Fruit fly (Drosophila melanogaster) whole organism, embryonic: ENCODE data around the gene SPARC.

Experiments used
- Atf3 ChIP-seq: fragments of 200-800 bp; sonication (Bioruptor generic); optimal IDR thresholded peaks from 3 replicates; lab custom pipeline; 2016; ENCODE audit warnings: missing biosample characterization, missing genetic modification characterization
- Atf6 ChIP-seq: fragments of 200-800 bp; sonication (Bioruptor generic); IDR thresholded peaks from 2 replicates; pipeline ENCODE4 v1.3.6; 2022; ENCODE audit warnings: missing biosample characterization, missing genetic modification characterization
- CG11723 ChIP-seq: fragments of 200-800 bp; sonication (Bioruptor generic); optimal IDR thresholded peaks from 2 replicates; lab custom pipeline; 2017; ENCODE audit warnings: missing biosample characterization, mild to moderate bottlenecking, missing genetic modification characterization
- CG12744 ChIP-seq: fragments of 200-800 bp; sonication (Bioruptor generic); optimal IDR thresholded peaks from 2 replicates; lab custom pipeline; 2016; ENCODE audit warnings: missing biosample characterization, missing genetic modification characterization
- CG12769 ChIP-seq: fragments of 200-800 bp; sonication (Bioruptor generic); optimal IDR thresholded peaks from 2 replicates; lab custom pipeline; 2019; ENCODE audit warnings: missing biosample characterization, mild to moderate bottlenecking, missing genetic modification characterization, moderate library complexity
- CG14014 ChIP-seq: fragments of 200-800 bp; sonication (Bioruptor generic); IDR thresholded peaks from 2 replicates; pipeline ENCODE4 v1.3.6; 2022; ENCODE audit warnings: missing biosample characterization, missing genetic modification characterization
- CG14050 ChIP-seq: fragments of 200-800 bp; sonication (Bioruptor generic); IDR thresholded peaks from 3 replicates; pipeline ENCODE4 v1.3.6; 2022; ENCODE audit warnings: missing biosample characterization, missing genetic modification characterization
- CG15479 ChIP-seq: fragments of 200-800 bp; sonication (Bioruptor generic); optimal IDR thresholded peaks from 3 replicates; lab custom pipeline; 2019; ENCODE audit warnings: missing biosample characterization, mild to moderate bottlenecking, missing genetic modification characterization, moderate library complexity
- CG15514 ChIP-seq: fragments of 200-800 bp; sonication (Bioruptor generic); optimal IDR thresholded peaks from 3 replicates; lab custom pipeline; 2017; ENCODE audit warnings: missing biosample characterization, missing genetic modification characterization, mild to moderate bottlenecking, moderate library complexity, missing genetic modification reagents
- CG15601 ChIP-seq: fragments of 200-800 bp; sonication (Bioruptor generic); optimal IDR thresholded peaks from 3 replicates; lab custom pipeline; 2019; ENCODE audit warnings: missing biosample characterization, mild to moderate bottlenecking, missing genetic modification characterization, moderate library complexity
- CG17612 ChIP-seq: fragments of 200-800 bp; sonication (Bioruptor generic); IDR thresholded peaks from 2 replicates; pipeline ENCODE4 v1.3.6; 2022; ENCODE audit warnings: missing biosample characterization, missing genetic modification characterization
- CG1832 ChIP-seq: fragments of 200-800 bp; sonication (Bioruptor generic); optimal IDR thresholded peaks from 2 replicates; lab custom pipeline; 2017; ENCODE audit warnings: missing biosample characterization, mild to moderate bottlenecking, missing genetic modification characterization, inconsistent platforms
- CG2116 ChIP-seq: fragments of 200-800 bp; sonication (Bioruptor generic); optimal IDR thresholded peaks from 3 replicates; lab custom pipeline; 2018; ENCODE audit warnings: missing biosample characterization, mild to moderate bottlenecking, missing genetic modification characterization
- CG32532 ChIP-seq: fragments of 200-800 bp; sonication (Bioruptor generic); IDR thresholded peaks from 2 replicates; pipeline ENCODE4 v1.3.6; 2022; ENCODE audit warnings: missing biosample characterization, missing genetic modification characterization
- CG3281 ChIP-seq: fragments of 200-800 bp; sonication (Bioruptor generic); optimal IDR thresholded peaks from 3 replicates; lab custom pipeline; 2017; ENCODE audit warnings: missing biosample characterization, mild to moderate bottlenecking, missing genetic modification characterization
- CG3995 ChIP-seq: fragments of 200-800 bp; sonication (Bioruptor generic); optimal IDR thresholded peaks from 3 replicates; lab custom pipeline; 2016; ENCODE audit warnings: missing biosample characterization, missing genetic modification characterization
- CG4424 ChIP-seq: fragments of 200-800 bp; sonication (Bioruptor generic); optimal IDR thresholded peaks from 3 replicates; lab custom pipeline; 2016; ENCODE audit warnings: missing biosample characterization, missing genetic modification characterization
- CG6683 ChIP-seq: fragments of 200-800 bp; sonication (Bioruptor generic); optimal IDR thresholded peaks from 2 replicates; lab custom pipeline; 2017; ENCODE audit warnings: missing biosample characterization, mild to moderate bottlenecking, missing genetic modification characterization, missing genetic modification reagents
- CG6765 ChIP-seq: fragments of 200-800 bp; sonication (Bioruptor generic); optimal IDR thresholded peaks from 3 replicates; lab custom pipeline; 2017; ENCODE audit warnings: missing biosample characterization, mild to moderate bottlenecking, missing genetic modification characterization
- CG6813 ChIP-seq: fragments of 200-800 bp; sonication (Bioruptor generic); optimal IDR thresholded peaks from 2 replicates; lab custom pipeline; 2017; ENCODE audit warnings: missing biosample characterization, missing genetic modification characterization, mild to moderate bottlenecking, moderate library complexity, missing genetic modification reagents
- CG7786 ChIP-seq: fragments of 200-800 bp; sonication (Bioruptor generic); optimal IDR thresholded peaks from 2 replicates; lab custom pipeline; 2016; ENCODE audit warnings: missing biosample characterization, missing genetic modification characterization
- CG7963 ChIP-seq: fragments of 200-800 bp; sonication (Bioruptor generic); IDR thresholded peaks from 3 replicates; pipeline ENCODE4 v1.3.6; 2022; ENCODE audit warnings: missing biosample characterization, missing genetic modification characterization; ENCODE audit not compliant: partially characterized antibody
- CTCF ChIP-seq: fragments of 200-800 bp; sonication (Bioruptor generic); optimal IDR thresholded peaks from 2 replicates; lab custom pipeline; 2017; ENCODE audit warnings: missing biosample characterization, mild to moderate bottlenecking, missing genetic modification characterization, moderate library complexity
- Drgx ChIP-seq: fragments of 200-800 bp; sonication (Bioruptor generic); IDR thresholded peaks from 2 replicates; pipeline ENCODE4 v1.3.6; 2022; ENCODE audit warnings: missing biosample characterization, missing genetic modification characterization
- Fer2 ChIP-seq: fragments of 200-800 bp; sonication (Bioruptor generic); optimal IDR thresholded peaks from 2 replicates; lab custom pipeline; 2018; ENCODE audit warnings: missing biosample characterization, mild to moderate bottlenecking, missing genetic modification characterization, moderate library complexity
- HHEX ChIP-seq: fragments of 200-800 bp; sonication (Bioruptor generic); optimal IDR thresholded peaks from 3 replicates; lab custom pipeline; 2017; ENCODE audit warnings: missing biosample characterization, mild to moderate bottlenecking, missing genetic modification characterization, missing genetic modification reagents
- Jarid2 ChIP-seq: fragments of 200-800 bp; sonication (Bioruptor generic); optimal IDR thresholded peaks from 3 replicates; lab custom pipeline; 2017; ENCODE audit warnings: mild to moderate bottlenecking, missing biosample characterization, missing genetic modification reagents, missing genetic modification characterization
- Lim3 ChIP-seq: fragments of 200-800 bp; sonication (Bioruptor generic); IDR thresholded peaks from 2 replicates; pipeline ENCODE4 v1.3.6; 2022; ENCODE audit warnings: missing biosample characterization, missing genetic modification characterization
- MBD-R2 ChIP-seq: fragments of 200-800 bp; sonication (Bioruptor generic); IDR thresholded peaks from 2 replicates; pipeline ENCODE4 v1.3.6; 2022; ENCODE audit warnings: missing biosample characterization, missing genetic modification characterization
- Mrtf ChIP-seq: fragments of 200-800 bp; sonication (Bioruptor generic); IDR thresholded peaks from 3 replicates; pipeline ENCODE4 v1.3.6; 2022; ENCODE audit warnings: missing biosample characterization, missing genetic modification characterization
- Ravus ChIP-seq: fragments of 200-800 bp; sonication (Bioruptor generic); IDR thresholded peaks from 2 replicates; pipeline ENCODE4 v1.3.6; 2022; ENCODE audit warnings: missing biosample characterization, missing genetic modification characterization
- Spps ChIP-seq: fragments of 200-800 bp; sonication (Bioruptor generic); optimal IDR thresholded peaks from 2 replicates; lab custom pipeline; 2018; ENCODE audit warnings: missing biosample characterization, mild to moderate bottlenecking, missing genetic modification characterization
- YL-1 ChIP-seq: fragments of 200-800 bp; sonication (Bioruptor generic); optimal IDR thresholded peaks from 3 replicates; lab custom pipeline; 2017; ENCODE audit warnings: missing biosample characterization, mild to moderate bottlenecking, missing genetic modification characterization
- ara ChIP-seq: fragments of 200-800 bp; sonication (Bioruptor generic); IDR thresholded peaks from 2 replicates; pipeline ENCODE4 v1.3.6; 2022; ENCODE audit warnings: missing biosample characterization, missing genetic modification characterization
- ato ChIP-seq: fragments of 200-800 bp; sonication (Bioruptor generic); IDR thresholded peaks from 2 replicates; pipeline ENCODE4 v1.3.6; 2022; ENCODE audit warnings: missing biosample characterization, missing genetic modification characterization; ENCODE audit not compliant: partially characterized antibody
- bab2 ChIP-seq: fragments of 200-800 bp; sonication (Bioruptor generic); optimal IDR thresholded peaks from 2 replicates; lab custom pipeline; 2016; ENCODE audit warnings: missing biosample characterization, missing genetic modification characterization
- bsh ChIP-seq, 2 experiments: fragments of 200-800 bp; sonication (Bioruptor generic); optimal IDR thresholded peaks; 2 replicates each; lab custom pipeline; 2017 to 2018; ENCODE audit warnings: mild to moderate bottlenecking in 2 of 2, missing biosample characterization in 2 of 2, missing genetic modification characterization in 2 of 2, moderate library complexity in 1 of 2
- da ChIP-seq: fragments of 200-800 bp; sonication (Bioruptor generic); optimal IDR thresholded peaks from 2 replicates; lab custom pipeline; 2016; ENCODE audit warnings: missing biosample characterization, missing genetic modification characterization
- dimm ChIP-seq: fragments of 200-800 bp; sonication (Bioruptor generic); IDR thresholded peaks from 2 replicates; pipeline ENCODE4 v1.3.6; 2022; ENCODE audit warnings: missing biosample characterization, missing genetic modification characterization
- disco-r ChIP-seq: fragments of 200-800 bp; sonication (Bioruptor generic); optimal IDR thresholded peaks from 2 replicates; lab custom pipeline; 2016; ENCODE audit warnings: missing biosample characterization, missing genetic modification characterization
- dmrt99B ChIP-seq: fragments of 200-800 bp; sonication (Bioruptor generic); optimal IDR thresholded peaks from 2 replicates; lab custom pipeline; 2018; ENCODE audit warnings: missing biosample characterization, mild to moderate bottlenecking, missing genetic modification characterization, moderate library complexity
- ftz-f1 ChIP-seq: fragments of 200-800 bp; sonication (Bioruptor generic); optimal IDR thresholded peaks from 2 replicates; lab custom pipeline; 2016; ENCODE audit warnings: missing biosample characterization, missing genetic modification characterization
- fu2 ChIP-seq: fragments of 200-800 bp; sonication (Bioruptor generic); optimal IDR thresholded peaks from 2 replicates; lab custom pipeline; 2016; ENCODE audit warnings: missing biosample characterization, missing genetic modification characterization
- grn ChIP-seq: fragments of 200-800 bp; sonication (Bioruptor generic); optimal IDR thresholded peaks from 3 replicates; lab custom pipeline; 2017; ENCODE audit warnings: missing biosample characterization, missing genetic modification characterization
- insv ChIP-seq, 2 experiments: fragments of 200-800 bp; sonication (Bioruptor generic); optimal IDR thresholded peaks; 3 replicates each; lab custom pipeline; 2016 to 2018; ENCODE audit warnings: missing biosample characterization in 2 of 2, missing genetic modification characterization in 2 of 2
- kay ChIP-seq: fragments of 200-800 bp; sonication (Bioruptor generic); optimal IDR thresholded peaks from 2 replicates; lab custom pipeline; 2016; ENCODE audit warnings: missing biosample characterization, missing genetic modification characterization
- nmo ChIP-seq: fragments of 200-800 bp; sonication (Bioruptor generic); optimal IDR thresholded peaks from 2 replicates; lab custom pipeline; 2018; ENCODE audit warnings: missing biosample characterization, mild to moderate bottlenecking, missing genetic modification characterization, moderate library complexity
- org-1 ChIP-seq: fragments of 200-800 bp; sonication (Bioruptor generic); optimal IDR thresholded peaks from 2 replicates; lab custom pipeline; 2017; ENCODE audit warnings: missing biosample characterization, missing genetic modification characterization
- otp ChIP-seq: fragments of 200-800 bp; sonication (Bioruptor generic); IDR thresholded peaks from 3 replicates; pipeline ENCODE4, ENCODE4 v1.3.6; 2022; ENCODE audit warnings: missing biosample characterization, missing genetic modification characterization
- pho ChIP-seq: fragments of 200-800 bp; sonication (Bioruptor generic); optimal IDR thresholded peaks from 2 replicates; lab custom pipeline; 2016; ENCODE audit warnings: missing biosample characterization, missing genetic modification characterization
- pum ChIP-seq: fragments of 200-800 bp; sonication (Bioruptor generic); optimal IDR thresholded peaks from 2 replicates; lab custom pipeline; 2016; ENCODE audit warnings: missing biosample characterization, missing genetic modification characterization
- schlank ChIP-seq: fragments of 200-800 bp; sonication (Bioruptor generic); optimal IDR thresholded peaks from 2 replicates; lab custom pipeline; 2018; ENCODE audit warnings: missing biosample characterization, mild to moderate bottlenecking, missing genetic modification characterization
- wor ChIP-seq: fragments of 200-800 bp; sonication (Bioruptor generic); IDR thresholded peaks from 2 replicates; pipeline ENCODE4 v1.3.6; 2022; ENCODE audit warnings: missing biosample characterization, missing genetic modification characterization

SPARC gene

dm6 chr3R:26899982-26900381, 28.2 kb upstream of the SPARC start (continued):
- TF ChIP-seq CG1832 (GFP tag; lab: Kevin White, UChicago) (no peak), ftz-f1 (GFP tag; lab: Kevin White, UChicago) (no peak), MBD-R2 (no peak), CG7786 (no peak), CG7963 (GFP tag; lab: Robert Waterston, UW) (no peak), grn (no peak), CG11723 (GFP tag; lab: Kevin White, UChicago) (no peak), CG15479 (GFP tag; lab: Kevin White, UChicago) (no peak), HHEX (GFP tag; lab: Kevin White, UChicago) (no peak), dmrt99B (tag; lab: Kevin White, UChicago) (peak; percentile 70), YL-1 (GFP tag; lab: Kevin White, UChicago) (no peak), fu2 (GFP tag; lab: Kevin White, UChicago) (no peak), da (GFP tag; lab: Kevin White, UChicago) (no peak), Atf6 (GFP tag; lab: Robert Waterston, UW) (no peak), CG14014 (GFP tag; lab: Robert Waterston, UW) (no peak), Jarid2 (no peak), CG3281 (GFP tag; lab: Kevin White, UChicago) (no peak), Drgx (GFP tag; lab: Robert Waterston, UW) (peak; percentile 74), CG6683 (GFP tag; lab: Kevin White, UChicago) (no peak), nmo (GFP tag; lab: Kevin White, UChicago) (peak; percentile 53), CG14050 (no peak), schlank (tag; lab: Kevin White, UChicago) (no peak), CG4424 (GFP tag; lab: Kevin White, UChicago) (peak; percentile 54), CG15514 (GFP tag; lab: Kevin White, UChicago) (no peak), Lim3 (GFP tag; lab: Robert Waterston, UW) (no peak), dimm (GFP tag; lab: Robert Waterston, UW) (no peak), bsh (GFP tag; optimal IDR thresholded peaks at IDR 0.05; lab: Kevin White, UChicago) (peak in 1 of 2 experiments; percentile 76), CG17612 (GFP tag; lab: Robert Waterston, UW) (no peak), Fer2 (tag; lab: Kevin White, UChicago) (no peak), CG6765 (GFP tag; lab: Kevin White, UChicago) (no peak), bab2 (GFP tag; lab: Kevin White, UChicago) (no peak), wor (no peak), pho (GFP tag; lab: Kevin White, UChicago) (no peak), org-1 (GFP tag; lab: Kevin White, UChicago) (no peak), CG12769 (tag; lab: Kevin White, UChicago) (no peak), pum (no peak), CG32532 (GFP tag; lab: Robert Waterston, UW) (no peak), CG2116 (no peak), Atf3 (GFP tag; lab: Kevin White, UChicago) (no peak), kay (GFP tag; lab: Kevin White, UChicago) (no peak), ara (peak; percentile 59; the same call in 1 of the 2 replicates), CG15601 (tag; lab: Kevin White, UChicago) (peak; percentile 26), Mrtf (GFP tag; lab: Robert Waterston, UW) (no peak), Spps (tag; lab: Kevin White, UChicago) (peak; percentile 19), CG12744 (no peak), CG3995 (no peak), CG6813 (GFP tag; lab: Kevin White, UChicago) (no peak), ato (GFP tag; lab: Robert Waterston, UW) (no peak), CTCF (no peak), otp (GFP tag; lab: Robert Waterston, UW) (0 out of 3 replicates have a peak, but pooled peaks have one; percentile 41), disco-r (GFP tag; lab: Kevin White, UChicago) (no peak), Ravus (GFP tag; lab: Robert Waterston, UW) (no peak), insv (GFP tag; optimal IDR thresholded peaks at IDR 0.05; lab: Kevin White, UChicago) (no peak)
